Worm (Caenorhabditis elegans) whole organism, L2 larva: ENCODE data around the gene clp-2.

Experiments
- F13H6.1 ChIP-seq: sonication (generic microtip); optimal IDR thresholded peaks from 2 replicates; lab custom pipeline; 2016; ENCODE audit warnings: missing genetic modification characterization, missing compliant biosample characterization
- Y55F3AM.14 ChIP-seq: fragments of 200-800 bp; sonication (Bioruptor generic); optimal IDR thresholded peaks from 2 replicates; lab custom pipeline; 2018; ENCODE audit warnings: mild to moderate bottlenecking, missing genetic modification characterization, missing compliant biosample characterization
- ZK546.5 ChIP-seq: sonication (generic microtip); optimal IDR thresholded peaks from 2 replicates; lab custom pipeline; 2017; ENCODE audit warnings: missing biosample characterization, missing genetic modification characterization
- alr-1 ChIP-seq: fragments of 150-350 bp; optimal IDR thresholded peaks from 2 replicates; lab custom pipeline; 2014; ENCODE audit warnings: missing biosample characterization, missing genetic modification characterization
- aly-2 ChIP-seq: fragments of 150-350 bp; optimal IDR thresholded peaks from 2 replicates; lab custom pipeline; 2014; ENCODE audit warnings: missing biosample characterization, missing genetic modification characterization
- ama-1 ChIP-seq: fragments of 150-350 bp; optimal IDR thresholded peaks from 2 replicates; lab custom pipeline; 2018; ENCODE audit warnings: inconsistent platforms
- blmp-1 ChIP-seq: sonication (generic microtip); optimal IDR thresholded peaks from 2 replicates; lab custom pipeline; 2017; ENCODE audit warnings: missing genetic modification characterization, mild to moderate bottlenecking, missing compliant biosample characterization, antibody characterized with exemption, moderate library complexity; ENCODE audit not compliant: insufficient read depth
- ceh-16 ChIP-seq: fragments of 150-350 bp; optimal IDR thresholded peaks from 2 replicates; lab custom pipeline; 2014; ENCODE audit warnings: missing biosample characterization, missing genetic modification characterization
- ceh-82 ChIP-seq: fragments of 150-350 bp; optimal IDR thresholded peaks from 2 replicates; lab custom pipeline; 2014; ENCODE audit warnings: missing biosample characterization, missing genetic modification characterization
- crh-2 ChIP-seq: sonication (generic microtip); optimal IDR thresholded peaks from 2 replicates; lab custom pipeline; 2017; ENCODE audit warnings: missing biosample characterization, missing genetic modification characterization
- dmd-4 ChIP-seq: sonication (generic microtip); optimal IDR thresholded peaks from 2 replicates; lab custom pipeline; 2017; ENCODE audit warnings: missing biosample characterization, missing genetic modification characterization
- egl-27 ChIP-seq: sonication (generic microtip); optimal IDR thresholded peaks from 3 replicates; lab custom pipeline; 2017; ENCODE audit warnings: missing biosample characterization, missing genetic modification reagents, missing genetic modification characterization
- gmeb-1 ChIP-seq: fragments of 150-350 bp; optimal IDR thresholded peaks from 2 replicates; lab custom pipeline; 2014; ENCODE audit warnings: missing biosample characterization, missing genetic modification characterization
- lin-11 ChIP-seq: fragments of 150-350 bp; sonication (generic microtip); optimal IDR thresholded peaks from 2 replicates; lab custom pipeline; 2014; ENCODE audit warnings: missing biosample characterization, missing genetic modification characterization, inconsistent platforms, mixed read lengths
- lin-13 ChIP-seq: fragments of 150-350 bp; optimal IDR thresholded peaks from 2 replicates; lab custom pipeline; 2014; ENCODE audit warnings: missing biosample characterization, missing genetic modification reagents, missing genetic modification characterization
- lsy-2 ChIP-seq, 2 experiments: fragments of 150-350 bp in 1 of 2; sonication (generic microtip) in 1 of 2; optimal IDR thresholded peaks; 2 replicates each; lab custom pipeline; 2014 to 2017; ENCODE audit warnings: missing biosample characterization in 2 of 2, missing genetic modification characterization in 2 of 2
- nhr-10 ChIP-seq: sonication (generic microtip); optimal IDR thresholded peaks from 2 replicates; lab custom pipeline; 2017; ENCODE audit warnings: missing biosample characterization, missing genetic modification characterization
- nhr-11 ChIP-seq: fragments of 150-350 bp; optimal IDR thresholded peaks from 2 replicates; lab custom pipeline; 2014; ENCODE audit warnings: missing biosample characterization, missing genetic modification characterization
- nhr-23 ChIP-seq: fragments of 150-350 bp; optimal IDR thresholded peaks from 2 replicates; lab custom pipeline; 2014; ENCODE audit warnings: missing biosample characterization, missing genetic modification reagents, missing genetic modification characterization
- nhr-6 ChIP-seq: fragments of 150-350 bp; optimal IDR thresholded peaks from 2 replicates; lab custom pipeline; 2014; ENCODE audit warnings: missing biosample characterization, missing genetic modification characterization
- nhr-77 ChIP-seq: fragments of 150-350 bp; optimal IDR thresholded peaks from 2 replicates; lab custom pipeline; 2014; ENCODE audit warnings: missing biosample characterization, missing genetic modification characterization
- peb-1 ChIP-seq: fragments of 150-350 bp; optimal IDR thresholded peaks from 2 replicates; lab custom pipeline; 2014; ENCODE audit warnings: missing biosample characterization, missing genetic modification characterization
- sem-4 ChIP-seq: fragments of 150-350 bp; optimal IDR thresholded peaks from 2 replicates; lab custom pipeline; 2014; ENCODE audit warnings: missing biosample characterization, missing genetic modification reagents, missing genetic modification characterization
- snpc-4 ChIP-seq: fragments of 150-350 bp; optimal IDR thresholded peaks from 2 replicates; lab custom pipeline; 2014; ENCODE audit warnings: missing biosample characterization, missing genetic modification characterization
- unc-62 ChIP-seq: fragments of 150-350 bp; optimal IDR thresholded peaks from 2 replicates; lab custom pipeline; 2014; ENCODE audit warnings: missing biosample characterization, missing genetic modification reagents, missing genetic modification characterization
- ztf-4 ChIP-seq: fragments of 150-350 bp; optimal IDR thresholded peaks from 2 replicates; lab custom pipeline; 2014; ENCODE audit warnings: missing biosample characterization, missing genetic modification characterization

Gene clp-2

ce11 chrIII:4655402-4655801 is 48.4 kb downstream of the clp-2 start, which contains the start of gene T23F11.2:
Gene T23F11.2, minus strand, starts transcription at chrIII:4655502.
- TF ChIP-seq ztf-4 (no peak), peb-1 (tag; lab: Kevin White, UChicago) (no peak), egl-27 (tag; lab: Kevin White, UChicago) (no peak), nhr-10 (tag; lab: Kevin White, UChicago) (no peak), F13H6.1 (tag; lab: Kevin White, UChicago) (no peak), lin-11 (tag; lab: Kevin White, UChicago) (no peak), ama-1 (lab: Kevin White, UChicago) (no peak), blmp-1 (tag; lab: Kevin White, UChicago) (no peak), aly-2 (no peak), snpc-4 (tag; lab: Kevin White, UChicago) (no peak), lin-13 (GFP tag; lab: Kevin White, UChicago) (no peak), lsy-2 (tag; optimal IDR thresholded peaks at IDR 0.05; lab: Kevin White, UChicago) (no peak), nhr-6 (tag; lab: Kevin White, UChicago) (no peak), nhr-11 (tag; lab: Kevin White, UChicago) (no peak), crh-2 (tag; lab: Kevin White, UChicago) (no peak), alr-1 (tag; lab: Kevin White, UChicago) (no peak), Y55F3AM.14 (GFP tag; lab: Kevin White, UChicago) (no peak), nhr-23 (tag; lab: Kevin White, UChicago) (no peak), unc-62 (no peak), dmd-4 (tag; lab: Kevin White, UChicago) (no peak)

- TF ChIP-seq gmeb-1 (tag; lab: Kevin White, UChicago) (no peak), sem-4 (tag; lab: Kevin White, UChicago) (no peak), nhr-10 (tag; lab: Kevin White, UChicago) (no peak), F13H6.1 (tag; lab: Kevin White, UChicago) (no peak), ceh-16 (tag; lab: Kevin White, UChicago) (no peak), lin-11 (tag; lab: Kevin White, UChicago) (no peak), ceh-82 (no peak), ztf-4 (peak; percentile 17), ZK546.5 (tag; lab: Kevin White, UChicago) (no peak)
Observed at ce11 chrIII:4653912-4654311, 49.9 kb downstream of the clp-2 start.

- TF ChIP-seq ZK546.5 (tag; lab: Kevin White, UChicago) = no peak
- TF ChIP-seq ama-1 (lab: Kevin White, UChicago) = no peak
- no peak for TF ChIP-seq gmeb-1 (tag; lab: Kevin White, UChicago)
- TF ChIP-seq crh-2 (tag; lab: Kevin White, UChicago) = no peak
- no peak for TF ChIP-seq nhr-77
- TF ChIP-seq nhr-6 (tag; lab: Kevin White, UChicago) = no peak
- TF ChIP-seq, all 48 proteins: peak for 0
Observed at ce11 chrIII:4653374-4653773, 50.5 kb downstream of the clp-2 start.
